Worm (Caenorhabditis elegans): ENCODE results near the gene nhr-41.
A peak's percentile ranks its signal among the peaks of the same experiment; 100 is the strongest.

DNA sequence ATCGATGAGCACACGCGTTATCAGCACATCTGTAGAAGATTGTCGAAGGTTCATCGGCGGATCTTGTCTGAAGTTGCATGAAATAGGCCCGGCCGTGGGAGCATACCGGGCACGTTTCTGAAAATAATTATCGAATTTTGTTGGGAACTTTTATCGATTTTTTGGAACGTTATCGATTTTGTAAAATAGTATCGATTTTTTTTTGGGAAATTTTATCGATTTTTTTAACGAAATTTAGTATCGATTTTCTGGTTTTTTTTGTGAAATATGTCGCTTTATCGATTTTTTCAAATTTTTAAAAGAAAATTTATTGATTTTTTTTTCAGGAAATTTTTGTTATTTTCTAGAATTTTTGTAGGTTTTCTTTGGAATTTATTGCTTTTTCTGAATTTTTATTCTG is 22.7 kb downstream of the nhr-41 start:
- TF ChIP-seq mdt-29 (GFP tag; IDR thresholded peaks at IDR 0.05), result no peak
- no peak for TF ChIP-seq nhr-10 (tag; optimal IDR thresholded peaks at IDR 0.05)
- TF ChIP-seq jun-1 (tag; optimal IDR thresholded peaks at IDR 0.05), result no peak
- no peak for TF ChIP-seq unc-39 (tag; optimal IDR thresholded peaks at IDR 0.05)
- no peak for TF ChIP-seq lin-13 (GFP tag; optimal IDR thresholded peaks at IDR 0.05)
- TF ChIP-seq lin-39 (tag; optimal IDR thresholded peaks at IDR 0.05), result no peak
- no peak for TF ChIP-seq dpl-1 (GFP tag; optimal IDR thresholded peaks at IDR 0.05)
- TF ChIP-seq F37D6.2 (tag; optimal IDR thresholded peaks at IDR 0.05), result no peak
- TF ChIP-seq ama-1 (optimal IDR thresholded peaks at IDR 0.05), result no peak
- no peak for TF ChIP-seq ztf-7 (tag; optimal IDR thresholded peaks at IDR 0.05)
- TF ChIP-seq ceh-28 (tag; optimal IDR thresholded peaks at IDR 0.05), result peak; percentile 93

Measured in whole organism, L4 larva.